Worm (Caenorhabditis elegans): ENCODE results near the gene ceh-33.

DNA sequence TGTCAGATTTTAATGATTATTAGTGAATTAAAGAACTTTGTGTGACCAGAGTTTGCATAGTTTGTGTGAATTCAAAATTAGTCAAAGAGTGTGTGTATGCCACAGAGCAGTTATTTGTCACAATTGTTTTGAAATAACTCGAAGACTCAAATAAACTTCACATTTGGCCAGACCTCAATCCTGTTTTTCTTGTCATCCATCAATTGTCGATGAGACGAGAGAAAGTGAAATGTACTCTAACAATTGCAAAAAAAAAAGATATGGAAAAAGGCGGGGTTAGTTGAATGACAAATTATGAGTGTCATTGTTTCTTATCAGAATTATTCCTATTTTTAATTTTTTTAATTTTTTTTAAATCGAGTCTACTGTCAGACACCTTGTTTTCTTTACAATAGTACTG lies 40.4 kb upstream of the ceh-33 start, which contains the start of gene T09D3.8:
- TF ChIP-seq ref-1 (GFP tag; conservative IDR thresholded peaks at IDR 0.05) (no peak), klf-2 (GFP tag; conservative IDR thresholded peaks at IDR 0.05) (no peak), flt-1 (GFP tag; IDR thresholded peaks at IDR 0.05) (no peak), med-1 (GFP tag; optimal IDR thresholded peaks at IDR 0.05; ENCODE audit: insufficient read depth) (no peak), ztf-23 (GFP tag; IDR thresholded peaks at IDR 0.05) (no peak), T22C8.4 (GFP tag; IDR thresholded peaks at IDR 0.05) (no peak), ztf-29 (GFP tag; IDR thresholded peaks at IDR 0.05) (no peak)

Data from whole organism, midembryonic.